Worm (Caenorhabditis elegans): Measurements from ENCODE around the gene sqv-6.

- no peak for TF ChIP-seq efl-1 (GFP tag; optimal IDR thresholded peaks at IDR 0.05)
- no peak for TF ChIP-seq F49E8.2 (tag; optimal IDR thresholded peaks at IDR 0.05; ENCODE audit: insufficient read depth)
- no peak for TF ChIP-seq cebp-2 (GFP tag; IDR thresholded peaks at IDR 0.05)
- no peak for TF ChIP-seq F33H1.4 (GFP tag; IDR thresholded peaks at IDR 0.05)
- TF ChIP-seq nfya-2 (GFP tag; IDR thresholded peaks at IDR 0.05): no peak
- TF ChIP-seq nhr-90 (tag; optimal IDR thresholded peaks at IDR 0.05): no peak
- no peak for TF ChIP-seq K12H6.12 (tag; optimal IDR thresholded peaks at IDR 0.05)
- no peak for TF ChIP-seq unc-62 (GFP tag; optimal IDR thresholded peaks at IDR 0.05)
- no peak for TF ChIP-seq F37B4.10 (GFP tag; IDR thresholded peaks at IDR 0.05)
These were observed 15.1 kb upstream of the sqv-6 start for ce11 chrV:979698-980097.

Data from whole organism, young adult.